Fruit fly (Drosophila melanogaster) whole organism, adult: ENCODE data around the gene Obp83g.

Source experiments
- CG11617 ChIP-seq: fragments of 200-800 bp; sonication (Bioruptor generic); optimal IDR thresholded peaks from 2 replicates; lab custom pipeline; 2017; ENCODE audit warnings: mild to moderate bottlenecking, missing biosample characterization, missing genetic modification reagents, missing genetic modification characterization
- CG12768 ChIP-seq: fragments of 200-800 bp; sonication (Bioruptor generic); optimal IDR thresholded peaks from 2 replicates; lab custom pipeline; 2017; ENCODE audit warnings: missing biosample characterization, missing genetic modification characterization, mild to moderate bottlenecking, moderate library complexity, missing genetic modification reagents
- CG14711 ChIP-seq: fragments of 200-800 bp; sonication (Bioruptor generic); optimal IDR thresholded peaks from 2 replicates; lab custom pipeline; 2018; ENCODE audit warnings: missing biosample characterization, mild to moderate bottlenecking, missing genetic modification characterization, moderate library complexity
- CG1620 ChIP-seq: fragments of 200-800 bp; sonication (Bioruptor generic); optimal IDR thresholded peaks from 2 replicates; lab custom pipeline; 2016; ENCODE audit warnings: missing biosample characterization, missing genetic modification characterization
- CG33017 ChIP-seq: fragments of 200-800 bp; sonication (Bioruptor generic); optimal IDR thresholded peaks from 2 replicates; lab custom pipeline; 2018; ENCODE audit warnings: missing biosample characterization, mild to moderate bottlenecking, missing genetic modification characterization, moderate library complexity
- CG5204 ChIP-seq: fragments of 200-800 bp; sonication (Bioruptor generic); optimal IDR thresholded peaks from 2 replicates; lab custom pipeline; 2016; ENCODE audit warnings: missing biosample characterization, missing genetic modification characterization
- CG7045 ChIP-seq: fragments of 200-800 bp; sonication (Bioruptor generic); optimal IDR thresholded peaks from 2 replicates; lab custom pipeline; 2017; ENCODE audit warnings: missing biosample characterization, mild to moderate bottlenecking, missing genetic modification characterization
- CG7101 ChIP-seq: fragments of 200-800 bp; sonication (Bioruptor generic); optimal IDR thresholded peaks from 2 replicates; lab custom pipeline; 2018; ENCODE audit warnings: missing biosample characterization, mild to moderate bottlenecking, missing genetic modification characterization, moderate library complexity
- Clk ChIP-seq: fragments of 200-800 bp; sonication (Bioruptor generic); optimal IDR thresholded peaks from 2 replicates; lab custom pipeline; 2017; ENCODE audit warnings: missing biosample characterization, missing genetic modification characterization
- Crg-1 ChIP-seq: fragments of 200-800 bp; sonication (Bioruptor generic); optimal IDR thresholded peaks from 2 replicates; lab custom pipeline; 2016; ENCODE audit warnings: missing biosample characterization, missing genetic modification characterization
- Hr96 ChIP-seq: fragments of 200-800 bp; sonication (Bioruptor generic); optimal IDR thresholded peaks from 2 replicates; lab custom pipeline; 2016; ENCODE audit warnings: missing biosample characterization, missing genetic modification characterization
- Mnt ChIP-seq: fragments of 200-800 bp; sonication (Bioruptor generic); optimal IDR thresholded peaks from 2 replicates; lab custom pipeline; 2016; ENCODE audit warnings: missing biosample characterization, mild to moderate bottlenecking, missing genetic modification characterization
- bab1 ChIP-seq: fragments of 200-800 bp; sonication (Bioruptor generic); optimal IDR thresholded peaks from 3 replicates; lab custom pipeline; 2019; ENCODE audit warnings: missing biosample characterization, mild to moderate bottlenecking, missing genetic modification characterization, moderate library complexity
- cic ChIP-seq: fragments of 200-800 bp; sonication (Bioruptor generic); optimal IDR thresholded peaks from 2 replicates; lab custom pipeline; 2017; ENCODE audit warnings: missing biosample characterization, mild to moderate bottlenecking, missing genetic modification characterization, moderate library complexity
- cnc ChIP-seq, 2 experiments: fragments of >200 bp; optimal IDR thresholded peaks; 2 replicates each; lab custom pipeline; 2017
- kay ChIP-seq: fragments of 200-800 bp; sonication (Bioruptor generic); peaks from one replicate; lab custom pipeline; 2016; ENCODE audit warnings: missing biosample characterization, missing genetic modification characterization, borderline replicate concordance
- ovo ChIP-seq: fragments of 200-800 bp; sonication (Bioruptor generic); optimal IDR thresholded peaks from 2 replicates; lab custom pipeline; 2016; ENCODE audit warnings: missing biosample characterization, missing genetic modification characterization
- pad ChIP-seq: fragments of 200-800 bp; sonication (Bioruptor generic); optimal IDR thresholded peaks from 3 replicates; lab custom pipeline; 2017; ENCODE audit warnings: missing biosample characterization, missing genetic modification characterization, mild to moderate bottlenecking, moderate library complexity, missing genetic modification reagents
- tj ChIP-seq: fragments of 200-800 bp; sonication (Bioruptor generic); optimal IDR thresholded peaks from 3 replicates; lab custom pipeline; 2017; ENCODE audit warnings: missing biosample characterization, mild to moderate bottlenecking, missing genetic modification characterization, moderate library complexity
- toe ChIP-seq: fragments of 200-800 bp; sonication (Bioruptor generic); optimal IDR thresholded peaks from 2 replicates; lab custom pipeline; 2016; ENCODE audit warnings: missing biosample characterization, missing genetic modification characterization

Gene Obp83g

dm6 chr3R:6122292-6122691 is 10.2 kb upstream of the Obp83g start, which contains the start of gene Vha14-2:
Vha14-2 (plus strand) TSS chr3R:6122592.
- TF ChIP-seq Crg-1 (GFP tag; lab: Kevin White, UChicago) = no peak
- TF ChIP-seq cnc (optimal IDR thresholded peaks at IDR 0.05; lab: Kevin White, UChicago) = no peak
- TF ChIP-seq Mnt (GFP tag; lab: Kevin White, UChicago) = no peak
- TF ChIP-seq tj (GFP tag; lab: Kevin White, UChicago) = no peak
- no peak for TF ChIP-seq CG33017 (tag; lab: Kevin White, UChicago)
- no peak for TF ChIP-seq Hr96 (GFP tag; lab: Kevin White, UChicago)
- no peak for TF ChIP-seq CG11617 (GFP tag; lab: Kevin White, UChicago)

- no peak for TF ChIP-seq CG12768 (GFP tag; lab: Kevin White, UChicago)
- no peak for TF ChIP-seq CG11617 (GFP tag; lab: Kevin White, UChicago)
- TF ChIP-seq bab1 = no peak
Measured at dm6 chr3R:6110916-6111315, 1.2 kb downstream of the Obp83g start, which contains the start of gene Obp83ef. Obp83ef (minus strand) TSS chr3R:6111034.

dm6 chr3R:6107792-6108191 is 4.3 kb downstream of the Obp83g start, which contains the start of gene Obp83cd:
Obp83cd (plus strand) TSS chr3R:6108134.
- TF ChIP-seq Mnt (GFP tag; lab: Kevin White, UChicago) = no peak
- no peak for TF ChIP-seq pad (GFP tag; lab: Kevin White, UChicago)
- peak; percentile 0 for TF ChIP-seq tj (GFP tag; lab: Kevin White, UChicago)

dm6 chr3R:6107353-6107752 is 4.7 kb downstream of the Obp83g start:
- no peak for TF ChIP-seq CG12768 (GFP tag; lab: Kevin White, UChicago)
- TF ChIP-seq CG1620 (GFP tag; lab: Kevin White, UChicago) = no peak
- TF ChIP-seq Crg-1 (GFP tag; lab: Kevin White, UChicago) = no peak
- TF ChIP-seq CG14711 = no peak
- no peak for TF ChIP-seq pad (GFP tag; lab: Kevin White, UChicago)
- TF ChIP-seq CG11617 (GFP tag; lab: Kevin White, UChicago) = no peak
- TF ChIP-seq toe (GFP tag; lab: Kevin White, UChicago) = no peak
- TF ChIP-seq CG7101 (tag; lab: Kevin White, UChicago) = no peak
- TF ChIP-seq cnc (optimal IDR thresholded peaks at IDR 0.05; lab: Kevin White, UChicago) = no peak
- no peak for TF ChIP-seq Mnt (GFP tag; lab: Kevin White, UChicago)
- no peak for TF ChIP-seq CG5204 (GFP tag; lab: Kevin White, UChicago)
- no peak for TF ChIP-seq kay (GFP tag; lab: Kevin White, UChicago)
- TF ChIP-seq Hr96 (GFP tag; lab: Kevin White, UChicago) = no peak
- no peak for TF ChIP-seq CG7045 (GFP tag; lab: Kevin White, UChicago)
- TF ChIP-seq tj (GFP tag; lab: Kevin White, UChicago) = no peak

dm6 chr3R:6106711-6107110 is 5.4 kb downstream of the Obp83g start:
- no peak for TF ChIP-seq Hr96 (GFP tag; lab: Kevin White, UChicago)
- TF ChIP-seq CG1620 (GFP tag; lab: Kevin White, UChicago) = no peak
- TF ChIP-seq CG5204 (GFP tag; lab: Kevin White, UChicago) = no peak
- TF ChIP-seq pad (GFP tag; lab: Kevin White, UChicago) = no peak
- no peak for TF ChIP-seq CG33017 (tag; lab: Kevin White, UChicago)
- no peak for TF ChIP-seq bab1
- no peak for TF ChIP-seq Crg-1 (GFP tag; lab: Kevin White, UChicago)
- TF ChIP-seq CG7045 (GFP tag; lab: Kevin White, UChicago) = no peak
- TF ChIP-seq Mnt (GFP tag; lab: Kevin White, UChicago) = no peak
- TF ChIP-seq kay (GFP tag; lab: Kevin White, UChicago) = no peak

- TF ChIP-seq bab1 (no peak), CG7045 (GFP tag; lab: Kevin White, UChicago) (no peak), Mnt (GFP tag; lab: Kevin White, UChicago) (no peak), tj (GFP tag; lab: Kevin White, UChicago) (no peak)
Measured at dm6 chr3R:6105160-6105559, 6.9 kb downstream of the Obp83g start.

dm6 chr3R:6102726-6103125 is 9.4 kb downstream of the Obp83g start:
- TF ChIP-seq CG33017 (tag; lab: Kevin White, UChicago) (no peak), Clk (GFP tag; lab: Kevin White, UChicago) (no peak), CG12768 (GFP tag; lab: Kevin White, UChicago) (no peak), CG7045 (GFP tag; lab: Kevin White, UChicago) (no peak), CG1620 (GFP tag; lab: Kevin White, UChicago) (no peak), cnc (optimal IDR thresholded peaks at IDR 0.05; lab: Kevin White, UChicago) (no peak), Crg-1 (GFP tag; lab: Kevin White, UChicago) (no peak), CG7101 (tag; lab: Kevin White, UChicago) (no peak), CG14711 (no peak), cic (no peak), toe (GFP tag; lab: Kevin White, UChicago) (no peak), bab1 (no peak), Hr96 (GFP tag; lab: Kevin White, UChicago) (no peak), CG5204 (GFP tag; lab: Kevin White, UChicago) (no peak), tj (GFP tag; lab: Kevin White, UChicago) (no peak), ovo (GFP tag; lab: Kevin White, UChicago) (no peak), Mnt (GFP tag; lab: Kevin White, UChicago) (no peak), pad (GFP tag; lab: Kevin White, UChicago) (no peak), kay (GFP tag; lab: Kevin White, UChicago) (no peak)
